Fruit fly (Drosophila melanogaster): ENCODE measurements around the gene CG34448.

CG34448 gene

DNA sequence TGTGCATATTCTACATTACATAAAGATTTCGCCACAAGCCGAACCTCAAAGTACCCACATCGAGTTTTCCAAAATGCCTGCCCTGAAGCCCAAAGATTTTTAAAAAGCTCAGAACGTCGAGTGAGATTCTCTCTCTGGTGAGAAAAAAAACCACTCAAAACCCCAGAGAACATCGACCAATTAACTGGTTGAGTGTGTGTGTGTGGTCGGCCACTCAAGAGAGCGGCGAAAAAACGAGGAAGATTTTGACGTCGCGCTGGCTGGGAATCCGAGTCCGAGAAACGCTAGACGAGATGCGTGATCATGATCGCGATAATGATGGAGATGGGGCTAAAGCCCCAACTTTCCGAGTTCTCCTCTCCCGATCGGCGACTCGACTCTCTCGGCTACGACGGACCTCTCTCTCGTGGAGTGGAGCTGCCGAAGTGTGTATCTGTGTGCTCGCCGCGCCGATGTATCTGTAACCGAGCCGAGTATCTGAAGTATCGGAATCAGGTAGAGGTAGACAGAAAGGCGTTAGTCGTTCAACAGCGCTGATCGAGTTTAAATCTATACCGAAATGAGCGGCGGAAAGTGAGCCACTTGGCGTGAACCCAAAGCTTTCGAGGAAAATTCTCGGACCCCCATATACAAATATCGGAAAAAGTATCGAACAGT lies 33.1 kb upstream of the CG34448 start (continued):
- TF ChIP-seq D19B (GFP tag; optimal IDR thresholded peaks at IDR 0.05) (no peak), CG32532 (GFP tag; IDR thresholded peaks at IDR 0.05) (peak; percentile 30; the same call in 1 of the 2 replicates), nerfin-1 (tag; optimal IDR thresholded peaks at IDR 0.05) (no peak), CG4854 (GFP tag; optimal IDR thresholded peaks at IDR 0.05) (no peak), gsb-n (tag; optimal IDR thresholded peaks at IDR 0.05) (no peak), Neu2 (GFP tag; optimal IDR thresholded peaks at IDR 0.05; ENCODE audit: borderline replicate concordance) (no peak), CG1603 (tag; optimal IDR thresholded peaks at IDR 0.05) (no peak), CG6791 (GFP tag; IDR thresholded peaks at IDR 0.05; ENCODE audit: partially characterized antibody) (peak; percentile 65; the same call in 2 of the 3 replicates), CG4328 (GFP tag; optimal IDR thresholded peaks at IDR 0.05) (no peak), CoRest (tag; optimal IDR thresholded peaks at IDR 0.05) (no peak), Gug (GFP tag; IDR thresholded peaks at IDR 0.05) (no peak), eve (GFP tag; optimal IDR thresholded peaks at IDR 0.05) (no peak), ap (GFP tag; IDR thresholded peaks at IDR 0.05) (no peak), CG12071 (GFP tag; optimal IDR thresholded peaks at IDR 0.05) (no peak), lmd (GFP tag; IDR thresholded peaks at IDR 0.05) (no peak), CG4424 (GFP tag; optimal IDR thresholded peaks at IDR 0.05) (no peak), Dfd (GFP tag; optimal IDR thresholded peaks at IDR 0.05) (no peak), CG10366 (GFP tag; IDR thresholded peaks at IDR 0.05) (no peak), cg (GFP tag; optimal IDR thresholded peaks at IDR 0.05) (peak; percentile 91), CG13424 (tag; optimal IDR thresholded peaks at IDR 0.05) (no peak), CG6683 (GFP tag; optimal IDR thresholded peaks at IDR 0.05) (no peak), CG8388 (GFP tag; optimal IDR thresholded peaks at IDR 0.05) (no peak), CG17612 (GFP tag; IDR thresholded peaks at IDR 0.05) (no peak), ttk (GFP tag; IDR thresholded peaks at IDR 0.05) (no peak), CG6175 (GFP tag; IDR thresholded peaks at IDR 0.05) (no peak), zfh2 (GFP tag; optimal IDR thresholded peaks at IDR 0.05) (no peak), CG10209 (GFP tag; optimal IDR thresholded peaks at IDR 0.05) (no peak), CG15479 (GFP tag; optimal IDR thresholded peaks at IDR 0.05) (no peak), sna (GFP tag; IDR thresholded peaks at IDR 0.05; ENCODE audit: partially characterized antibody) (0 out of 2 replicates have a peak, but pooled peaks have one; percentile 38), Spps (tag; optimal IDR thresholded peaks at IDR 0.05) (no peak), org-1 (GFP tag; optimal IDR thresholded peaks at IDR 0.05) (no peak), Mad (GFP tag; optimal IDR thresholded peaks at IDR 0.05) (no peak), Abd-B (GFP tag; optimal IDR thresholded peaks at IDR 0.05) (no peak), vvl (GFP tag; IDR thresholded peaks at IDR 0.05) (no peak), CG14710 (tag; optimal IDR thresholded peaks at IDR 0.05) (no peak), mam (GFP tag; optimal IDR thresholded peaks at IDR 0.05) (no peak), chm (GFP tag; IDR thresholded peaks at IDR 0.05) (peak; percentile 42; the same call in 1 of the 2 replicates), Poxn (GFP tag; IDR thresholded peaks at IDR 0.05) (no peak), CG10462 (GFP tag; optimal IDR thresholded peaks at IDR 0.05) (no peak), otp (GFP tag; IDR thresholded peaks at IDR 0.05) (no peak), ERR (GFP tag; optimal IDR thresholded peaks at IDR 0.05) (no peak), bbx (GFP tag; IDR thresholded peaks at IDR 0.05; ENCODE audit: partially characterized antibody) (0 out of 2 replicates have a peak, but pooled peaks have one; percentile 19), lola (GFP tag; optimal IDR thresholded peaks at IDR 0.05) (no peak), CG32767 (GFP tag; IDR thresholded peaks at IDR 0.05) (no peak), CG12155 (GFP tag; optimal IDR thresholded peaks at IDR 0.05) (no peak), CG7372 (GFP tag; IDR thresholded peaks at IDR 0.05) (no peak), CG10959 (GFP tag; IDR thresholded peaks at IDR 0.05) (no peak), da (GFP tag; optimal IDR thresholded peaks at IDR 0.05) (no peak), Ets97D (GFP tag; optimal IDR thresholded peaks at IDR 0.05) (no peak), CG17829 (tag; optimal IDR thresholded peaks at IDR 0.05) (no peak)
